Worm (Caenorhabditis elegans) whole organism, late embryonic: ENCODE measurements around the gene H02F09.2.

Experiments used
- nhr-11 ChIP-seq: fragments of 150-350 bp; optimal IDR thresholded peaks from 2 replicates; lab custom pipeline; 2014; ENCODE audit warnings: missing biosample characterization, missing genetic modification characterization
- tbx-2 ChIP-seq: sonication (generic microtip); optimal IDR thresholded peaks from 2 replicates; lab custom pipeline; 2016; ENCODE audit warnings: missing genetic modification characterization, missing compliant biosample characterization

ce11 chrX:1589962-1590361 lies 17.9 kb downstream of the H02F09.2 start:
- no peak for TF ChIP-seq nhr-11
- TF ChIP-seq tbx-2, result no peak
